Worm (Caenorhabditis elegans): ENCODE measurements around the gene hpo-29.

Gene hpo-29

ce11 chrIII:189280-189679 lies 46.4 kb upstream of the hpo-29 start:
- TF ChIP-seq swsn-7 (tag; optimal IDR thresholded peaks at IDR 0.05) (no peak), lin-13 (GFP tag; optimal IDR thresholded peaks at IDR 0.05) (no peak), Y116A8C.19 (tag; optimal IDR thresholded peaks at IDR 0.05; ENCODE audit: borderline replicate concordance) (no peak), aly-2 (tag; optimal IDR thresholded peaks at IDR 0.05) (no peak), mep-1 (tag; optimal IDR thresholded peaks at IDR 0.05) (no peak), grh-1 (GFP tag; IDR thresholded peaks at IDR 0.05) (no peak), snu-23 (GFP tag; optimal IDR thresholded peaks at IDR 0.05) (no peak), unc-98 (GFP tag; IDR thresholded peaks at IDR 0.05) (no peak), unc-30 (tag; optimal IDR thresholded peaks at IDR 0.05) (no peak), lir-3 (tag; optimal IDR thresholded peaks at IDR 0.05; ENCODE audit: poor library complexity) (no peak), lin-15B (tag; optimal IDR thresholded peaks at IDR 0.05) (no peak), rnt-1 (tag; optimal IDR thresholded peaks at IDR 0.05) (no peak), pax-3 (tag; optimal IDR thresholded peaks at IDR 0.05) (no peak), ceh-8 (GFP tag; optimal IDR thresholded peaks at IDR 0.05) (no peak), nhr-11 (tag; optimal IDR thresholded peaks at IDR 0.05) (no peak), ztf-4 (tag; optimal IDR thresholded peaks at IDR 0.05) (no peak), sup-37 (GFP tag; optimal IDR thresholded peaks at IDR 0.05) (no peak)

ce11 chrIII:190686-191085 lies 45.0 kb upstream of the hpo-29 start, which contains the start of gene cox-17:
Gene cox-17, plus strand, starts transcription at chrIII:190986.
- TF ChIP-seq ets-5 (GFP tag; IDR thresholded peaks at IDR 0.05) (no peak), fkh-4 (tag; optimal IDR thresholded peaks at IDR 0.05; ENCODE audit: borderline replicate concordance) (no peak), pax-3 (tag; optimal IDR thresholded peaks at IDR 0.05) (no peak), nhr-237 (tag; optimal IDR thresholded peaks at IDR 0.05) (no peak), fkh-10 (GFP tag; optimal IDR thresholded peaks at IDR 0.05) (no peak), unc-30 (tag; optimal IDR thresholded peaks at IDR 0.05) (no peak), xbp-1 (tag; optimal IDR thresholded peaks at IDR 0.05) (no peak), nhr-85 (tag) (no peak), alr-1 (tag; optimal IDR thresholded peaks at IDR 0.05; ENCODE audit: borderline replicate concordance) (no peak), sptf-1 (tag; optimal IDR thresholded peaks at IDR 0.05) (no peak), lin-39 (tag; optimal IDR thresholded peaks at IDR 0.05) (no peak)

- TF ChIP-seq aha-1 (tag; optimal IDR thresholded peaks at IDR 0.05) (no peak), egl-13 (tag; optimal IDR thresholded peaks at IDR 0.05) (no peak), ama-1 (optimal IDR thresholded peaks at IDR 0.05) (no peak), C04F5.9 (tag; optimal IDR thresholded peaks at IDR 0.05) (no peak), aly-2 (tag; optimal IDR thresholded peaks at IDR 0.05) (no peak), isw-1 (GFP tag; IDR thresholded peaks at IDR 0.05) (no peak), fkh-8 (tag; optimal IDR thresholded peaks at IDR 0.05) (no peak), pqm-1 (tag; optimal IDR thresholded peaks at IDR 0.05) (no peak), efl-1 (optimal IDR thresholded peaks at IDR 0.05) (no peak), efl-1 (GFP tag; optimal IDR thresholded peaks at IDR 0.05 in 1 of 2) (no peak), fkh-4 (tag; optimal IDR thresholded peaks at IDR 0.05; ENCODE audit: borderline replicate concordance) (no peak), alr-1 (tag; optimal IDR thresholded peaks at IDR 0.05; ENCODE audit: borderline replicate concordance) (no peak)
Measured at ce11 chrIII:191803-192202, 43.8 kb upstream of the hpo-29 start, which contains the start of gene sec-20. Gene sec-20, plus strand, starts transcription at chrIII:192103.

- TF ChIP-seq zip-4 (GFP tag; optimal IDR thresholded peaks at IDR 0.05) = no peak
- peak; percentile 10 for TF ChIP-seq nhr-85 (tag)
- TF ChIP-seq nhr-19 (GFP tag; conservative IDR thresholded peaks at IDR 0.05) = no peak
- TF ChIP-seq fkh-4 (tag; optimal IDR thresholded peaks at IDR 0.05; ENCODE audit: borderline replicate concordance) = no peak
- no peak for TF ChIP-seq nhr-47 (tag; optimal IDR thresholded peaks at IDR 0.05)
- TF ChIP-seq C34B4.2 (tag; optimal IDR thresholded peaks at IDR 0.05) = no peak
- TF ChIP-seq tbx-2 (tag; optimal IDR thresholded peaks at IDR 0.05) = no peak
Measured at ce11 chrIII:194160-194559, 41.5 kb upstream of the hpo-29 start, which contains the start of gene F40G9.17. Gene F40G9.17, plus strand, starts transcription at chrIII:194460.
